Fruit fly (Drosophila melanogaster): Measurements from ENCODE around the gene Vti1a.
A peak's percentile ranks its signal among the peaks of the same experiment; 100 is the strongest.

Gene Vti1a

DNA sequence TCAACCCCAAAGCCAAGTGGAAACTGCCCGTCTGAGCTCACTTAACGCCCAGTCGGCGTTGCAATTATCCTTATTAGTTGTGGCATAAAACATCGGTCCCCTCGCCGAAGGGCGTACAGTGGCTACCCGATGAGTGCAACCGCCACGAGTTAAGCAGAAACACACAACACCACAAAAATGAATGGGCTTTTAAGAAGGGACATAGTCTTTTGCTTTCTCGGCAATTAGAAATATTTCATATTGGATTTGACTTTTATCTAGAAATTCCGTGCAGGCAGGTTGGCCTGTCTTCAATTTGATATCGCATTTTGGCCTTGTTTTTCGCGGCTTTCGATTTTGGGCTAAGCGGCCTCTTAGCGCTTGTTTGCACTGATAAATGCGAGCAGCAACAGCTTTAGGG, 28.8 kb downstream of the Vti1a start (continued):
- peak; percentile 77 for TF ChIP-seq CG11902 (GFP tag; optimal IDR thresholded peaks at IDR 0.05)
- TF ChIP-seq vri (GFP tag; optimal IDR thresholded peaks at IDR 0.05) = peak; percentile 80
- TF ChIP-seq cyc (GFP tag; optimal IDR thresholded peaks at IDR 0.05) = peak; percentile 84
- peak; percentile 24 to 50 for TF ChIP-seq ss (GFP tag; optimal IDR thresholded peaks at IDR 0.05)
- peak; percentile 77 for TF ChIP-seq Ets21C (GFP tag; optimal IDR thresholded peaks at IDR 0.05)
- peak; percentile 44 for TF ChIP-seq CG10669 (GFP tag; optimal IDR thresholded peaks at IDR 0.05)
- TF ChIP-seq CG16779 (tag; optimal IDR thresholded peaks at IDR 0.05) = no peak
- peak; percentile 60; the same call in 2 of the 3 replicates for TF ChIP-seq eg (GFP tag; IDR thresholded peaks at IDR 0.05)
- TF ChIP-seq CG6792 (GFP tag; optimal IDR thresholded peaks at IDR 0.05) = peak; percentile 74
- no peak for TF ChIP-seq CG11294 (GFP tag; IDR thresholded peaks at IDR 0.05)
- peak; percentile 38 for TF ChIP-seq CG6808 (GFP tag; optimal IDR thresholded peaks at IDR 0.05)
- no peak for TF ChIP-seq Lpt (GFP tag; optimal IDR thresholded peaks at IDR 0.05)

DNA sequence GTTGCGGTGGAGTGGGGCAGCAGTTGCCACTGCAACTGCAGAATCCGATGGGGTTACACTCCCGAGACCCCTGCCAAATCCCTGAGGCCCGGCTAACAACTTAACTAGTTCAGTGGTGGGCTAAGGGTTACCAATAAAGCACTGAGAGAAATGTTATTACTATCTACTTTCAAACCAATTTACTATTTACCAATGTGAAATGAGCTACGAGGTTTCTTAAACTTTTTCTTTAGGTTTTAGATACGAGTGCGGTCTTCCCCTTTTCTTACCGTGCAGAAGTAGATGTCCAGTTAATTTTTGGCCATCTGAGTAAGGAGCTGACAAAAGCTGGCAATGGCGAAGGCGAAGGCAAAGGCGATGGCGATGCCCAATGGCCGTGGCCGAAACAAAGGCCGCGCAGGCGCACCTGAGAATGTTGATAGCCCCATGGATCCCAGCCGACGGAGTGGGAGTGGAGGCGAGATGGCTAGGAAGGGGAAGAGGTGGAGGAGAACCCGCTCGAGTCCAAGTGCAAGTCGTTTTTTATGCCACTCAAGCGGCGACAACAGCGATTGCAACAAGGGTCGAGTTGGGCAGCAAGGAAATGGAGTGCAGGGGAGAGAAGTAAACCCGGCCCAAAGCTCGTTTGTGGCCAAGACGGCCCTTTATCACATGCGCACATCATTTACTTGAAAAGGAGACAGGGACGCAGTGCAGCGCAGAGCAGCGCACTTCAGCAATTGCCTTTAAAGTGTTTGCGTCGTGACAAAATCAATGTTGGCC, 32.2 kb downstream of the Vti1a start:
- TF ChIP-seq Hr38 (GFP tag; optimal IDR thresholded peaks at IDR 0.05) = no peak
- no peak for TF ChIP-seq Gug (GFP tag; IDR thresholded peaks at IDR 0.05)
- peak; percentile 2 for TF ChIP-seq Blimp-1 (GFP tag; optimal IDR thresholded peaks at IDR 0.05)
- peak; percentile 21 for TF ChIP-seq CG32006 (GFP tag; optimal IDR thresholded peaks at IDR 0.05)
- peak; percentile 58 for TF ChIP-seq CG34406 (GFP tag; optimal IDR thresholded peaks at IDR 0.05)
- TF ChIP-seq CG6854 (GFP tag; optimal IDR thresholded peaks at IDR 0.05) = peak; percentile 11
- TF ChIP-seq OdsH (GFP tag; optimal IDR thresholded peaks at IDR 0.05) = peak; percentile 53
- TF ChIP-seq CG9139 (GFP tag; optimal IDR thresholded peaks at IDR 0.05) = peak; percentile 5
- TF ChIP-seq CG10669 (GFP tag; optimal IDR thresholded peaks at IDR 0.05) = peak; percentile 65
- TF ChIP-seq spab (GFP tag; optimal IDR thresholded peaks at IDR 0.05) = peak; percentile 64
- peak; percentile 25; the same call in 1 of the 3 replicates for TF ChIP-seq eg (GFP tag; IDR thresholded peaks at IDR 0.05)
- TF ChIP-seq svp (GFP tag) = peak; percentile 83
- peak; percentile 11 to 37 for TF ChIP-seq ss (GFP tag; optimal IDR thresholded peaks at IDR 0.05)
- TF ChIP-seq pdm3 (GFP tag; optimal IDR thresholded peaks at IDR 0.05) = peak; percentile 53
- peak; percentile 24 for TF ChIP-seq CG11902 (GFP tag; optimal IDR thresholded peaks at IDR 0.05)
- no peak for TF ChIP-seq Hr4 (GFP tag; optimal IDR thresholded peaks at IDR 0.05)
- TF ChIP-seq CG1621 (tag; optimal IDR thresholded peaks at IDR 0.05) = peak; percentile 59
- TF ChIP-seq CG6163 (GFP tag; IDR thresholded peaks at IDR 0.05) = peak; percentile 81
- TF ChIP-seq CG8632 (GFP tag; optimal IDR thresholded peaks at IDR 0.05) = peak; percentile 43
- TF ChIP-seq esn (GFP tag; optimal IDR thresholded peaks at IDR 0.05) = peak; percentile 78
- peak; percentile 52 for TF ChIP-seq CG6792 (GFP tag; optimal IDR thresholded peaks at IDR 0.05)
- TF ChIP-seq dac (GFP tag; optimal IDR thresholded peaks at IDR 0.05) = no peak
- peak; percentile 68 for TF ChIP-seq topi (GFP tag; optimal IDR thresholded peaks at IDR 0.05)
- TF ChIP-seq CG6808 (GFP tag; optimal IDR thresholded peaks at IDR 0.05) = peak; percentile 61
- TF ChIP-seq achi (GFP tag; optimal IDR thresholded peaks at IDR 0.05) = peak; percentile 62
- peak; percentile 69 for TF ChIP-seq Eip75B (GFP tag; optimal IDR thresholded peaks at IDR 0.05)
- no peak for TF ChIP-seq fkh (GFP tag; optimal IDR thresholded peaks at IDR 0.05)
- TF ChIP-seq Hr39 (GFP tag; optimal IDR thresholded peaks at IDR 0.05) = peak; percentile 66
- peak; percentile 68 for TF ChIP-seq cyc (GFP tag; optimal IDR thresholded peaks at IDR 0.05)
- peak; percentile 61 for TF ChIP-seq Ets21C (GFP tag; optimal IDR thresholded peaks at IDR 0.05)
- TF ChIP-seq Ets96B (tag; optimal IDR thresholded peaks at IDR 0.05) = peak; percentile 76
- peak; percentile 27 for TF ChIP-seq net (GFP tag; optimal IDR thresholded peaks at IDR 0.05)
- peak; percentile 65 for TF ChIP-seq Smox (GFP tag; optimal IDR thresholded peaks at IDR 0.05)
- no peak for TF ChIP-seq Sox15 (GFP tag; optimal IDR thresholded peaks at IDR 0.05)
- TF ChIP-seq CG15336 (GFP tag; IDR thresholded peaks at IDR 0.05) = 0 out of 2 replicates have a peak, but pooled peaks have one; percentile 26
- peak; percentile 7 for TF ChIP-seq CG16779 (tag; optimal IDR thresholded peaks at IDR 0.05)
- peak; percentile 63 for TF ChIP-seq CG31627 (GFP tag; optimal IDR thresholded peaks at IDR 0.05)
- TF ChIP-seq Eip78C (GFP tag) = peak; percentile 89
- no peak for TF ChIP-seq CG8319 (GFP tag; optimal IDR thresholded peaks at IDR 0.05)
- TF ChIP-seq dsx (GFP tag; optimal IDR thresholded peaks at IDR 0.05; ENCODE audit: poor library complexity, severe bottlenecking) = peak; percentile 55
- peak; percentile 68 for TF ChIP-seq CG3919 (GFP tag; optimal IDR thresholded peaks at IDR 0.05)
- peak; percentile 55 for TF ChIP-seq Sox102F (GFP tag; optimal IDR thresholded peaks at IDR 0.05)
- TF ChIP-seq CG6276 (GFP tag; optimal IDR thresholded peaks at IDR 0.05) = no peak
- peak; percentile 58 for TF ChIP-seq fd59A (GFP tag; optimal IDR thresholded peaks at IDR 0.05)

All from whole organism, prepupa.